Fruit fly (Drosophila melanogaster) whole organism, pupa: ENCODE measurements around the gene Ac78C.

Source experiments
- CG10348 ChIP-seq: fragments of 200-800 bp; sonication (Bioruptor generic); IDR thresholded peaks from 2 replicates; pipeline ENCODE4 v1.3.6; 2022; ENCODE audit warnings: missing biosample characterization, missing genetic modification characterization
- CG12605 ChIP-seq: fragments of 200-800 bp; sonication (Bioruptor generic); IDR thresholded peaks from 2 replicates; pipeline ENCODE4 v1.3.6; 2022; ENCODE audit warnings: missing biosample characterization, missing genetic modification characterization
- CG13204 ChIP-seq: fragments of 200-800 bp; sonication (Bioruptor generic); optimal IDR thresholded peaks from 2 replicates; lab custom pipeline; 2018; ENCODE audit warnings: missing biosample characterization, mild to moderate bottlenecking, missing genetic modification characterization, moderate library complexity
- CG14655 ChIP-seq: fragments of 200-800 bp; sonication (Bioruptor generic); optimal IDR thresholded peaks from 3 replicates; lab custom pipeline; 2017; ENCODE audit warnings: mild to moderate bottlenecking, missing biosample characterization, missing genetic modification reagents, missing genetic modification characterization
- CG15710 ChIP-seq: fragments of 200-800 bp; sonication (Bioruptor generic); optimal IDR thresholded peaks from 2 replicates; lab custom pipeline; 2018; ENCODE audit warnings: missing biosample characterization, mild to moderate bottlenecking, missing genetic modification characterization, moderate library complexity
- CG17806 ChIP-seq: fragments of 200-800 bp; sonication (Bioruptor generic); optimal IDR thresholded peaks from 2 replicates; lab custom pipeline; 2018; ENCODE audit warnings: missing biosample characterization, mild to moderate bottlenecking, missing genetic modification characterization, moderate library complexity
- CG32121 ChIP-seq: fragments of 200-800 bp; sonication (Bioruptor generic); IDR thresholded peaks from 2 replicates; pipeline ENCODE4 v1.3.6; 2022; ENCODE audit warnings: missing biosample characterization, missing genetic modification characterization
- CG34367 ChIP-seq: fragments of 200-800 bp; sonication (Bioruptor generic); optimal IDR thresholded peaks from 2 replicates; lab custom pipeline; 2018; ENCODE audit warnings: missing biosample characterization, mild to moderate bottlenecking, missing genetic modification characterization
- CG4496 ChIP-seq: fragments of 200-800 bp; sonication (Bioruptor generic); IDR thresholded peaks from 3 replicates; pipeline ENCODE4 v1.3.6; 2022; ENCODE audit warnings: missing biosample characterization, missing genetic modification characterization
- CG8159 ChIP-seq: fragments of 200-800 bp; sonication (Bioruptor generic); optimal IDR thresholded peaks from 3 replicates; lab custom pipeline; 2018; ENCODE audit warnings: missing biosample characterization, mild to moderate bottlenecking, missing genetic modification characterization, moderate library complexity
- CG9948 ChIP-seq: fragments of 200-800 bp; sonication (Bioruptor generic); optimal IDR thresholded peaks from 2 replicates; lab custom pipeline; 2018; ENCODE audit warnings: missing biosample characterization, mild to moderate bottlenecking, missing genetic modification characterization, moderate library complexity
- D1 ChIP-seq: fragments of 200-800 bp; sonication (Bioruptor generic); optimal IDR thresholded peaks from 2 replicates; lab custom pipeline; 2018; ENCODE audit warnings: missing biosample characterization, mild to moderate bottlenecking, missing genetic modification characterization, moderate library complexity
- Ets98B ChIP-seq: fragments of 200-800 bp; sonication (Bioruptor generic); IDR thresholded peaks from 2 replicates; pipeline ENCODE4 v1.3.6; 2022; ENCODE audit warnings: missing biosample characterization, missing genetic modification characterization
- Pif1A ChIP-seq: fragments of 200-800 bp; sonication (Bioruptor generic); optimal IDR thresholded peaks from 3 replicates; lab custom pipeline; 2016; ENCODE audit warnings: missing biosample characterization, missing genetic modification characterization
- Pif1B ChIP-seq: fragments of 200-800 bp; sonication (Bioruptor generic); optimal IDR thresholded peaks from 3 replicates; lab custom pipeline; 2016; ENCODE audit warnings: missing biosample characterization, missing genetic modification characterization
- fd96Ca ChIP-seq: fragments of 200-800 bp; sonication (Bioruptor generic); IDR thresholded peaks from 3 replicates; pipeline ENCODE4 v1.3.6; 2022; ENCODE audit warnings: missing biosample characterization, missing genetic modification characterization
- gl ChIP-seq: fragments of 200-800 bp; sonication (Bioruptor generic); optimal IDR thresholded peaks from 2 replicates; lab custom pipeline; 2018; ENCODE audit warnings: missing biosample characterization, mild to moderate bottlenecking, missing genetic modification characterization
- rn ChIP-seq: fragments of 200-800 bp; sonication (Bioruptor generic); IDR thresholded peaks from 2 replicates; pipeline ENCODE4 v1.3.6; 2022; ENCODE audit warnings: missing biosample characterization, missing genetic modification characterization

The Ac78C gene

dm6 chr3L:21097386-21097785 lies 74.3 kb downstream of the Ac78C start:
- TF ChIP-seq CG10348 (GFP tag; lab: Robert Waterston, UW) (no peak), Pif1A (no peak), gl (no peak), CG12605 (GFP tag; lab: Robert Waterston, UW) (no peak), D1 (tag; lab: Kevin White, UChicago) (no peak), CG8159 (no peak), CG34367 (tag; lab: Kevin White, UChicago) (no peak), CG15710 (tag; lab: Kevin White, UChicago) (no peak), rn (GFP tag; lab: Robert Waterston, UW) (no peak), CG9948 (no peak), fd96Ca (GFP tag; lab: Robert Waterston, UW) (no peak), Pif1B (no peak)

- TF ChIP-seq CG14655 (GFP tag; lab: Kevin White, UChicago) (peak; percentile 20), Pif1A (peak; percentile 4), CG9948 (no peak), CG32121 (GFP tag; lab: Robert Waterston, UW) (no peak)
Measured at dm6 chr3L:21090245-21090644, 81.5 kb downstream of the Ac78C start.

DNA sequence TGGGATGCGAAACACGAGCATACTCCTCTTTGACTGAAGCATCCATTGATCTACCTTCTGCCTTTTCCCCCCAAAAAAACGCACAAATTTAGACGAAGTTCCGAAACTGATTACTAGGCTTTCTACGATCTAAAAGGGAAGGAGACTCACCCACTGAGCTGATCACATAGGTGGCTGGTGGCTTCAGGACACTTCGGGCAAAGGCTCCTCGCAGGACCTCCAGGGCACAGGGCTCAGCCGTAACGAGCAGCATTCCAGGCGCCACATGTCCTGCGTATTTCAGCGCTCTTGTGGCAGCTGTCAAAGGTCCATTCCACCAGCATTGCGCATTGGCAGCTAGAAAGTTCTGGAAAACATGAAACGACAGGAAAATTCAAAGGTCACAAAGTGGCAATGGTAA lies 82.8 kb downstream of the Ac78C start, which contains the start of gene CG33285:
Gene CG33285 (minus strand): TSS at position 101 of the 400 bp plus-strand sequence.
- TF ChIP-seq CG14655 (GFP tag; lab: Kevin White, UChicago) (no peak), Ets98B (no peak), CG4496 (GFP tag; lab: Robert Waterston, UW) (no peak), CG13204 (no peak), fd96Ca (GFP tag; lab: Robert Waterston, UW) (no peak), Pif1B (no peak), CG17806 (no peak), CG10348 (GFP tag; lab: Robert Waterston, UW) (no peak)
